Fruit fly (Drosophila melanogaster) whole organism, embryonic: Measurements from ENCODE around the gene Fdh.

Experiments used
- Abd-B ChIP-seq: fragments of 200-800 bp; sonication (Bioruptor generic); optimal IDR thresholded peaks from 2 replicates; lab custom pipeline; 2018; ENCODE audit warnings: missing biosample characterization, mild to moderate bottlenecking, missing genetic modification characterization, moderate library complexity
- Bgb ChIP-seq: fragments of 200-800 bp; sonication (Bioruptor generic); IDR thresholded peaks from 2 replicates; pipeline ENCODE4 v1.3.6; 2022; ENCODE audit warnings: missing biosample characterization, missing genetic modification characterization; ENCODE audit not compliant: partially characterized antibody
- CG10959 ChIP-seq: fragments of 200-800 bp; sonication (Bioruptor generic); IDR thresholded peaks from 2 replicates; pipeline ENCODE4 v1.3.6; 2022; ENCODE audit warnings: missing biosample characterization, missing genetic modification characterization
- CG12155 ChIP-seq: fragments of 200-800 bp; sonication (Bioruptor generic); optimal IDR thresholded peaks from 3 replicates; lab custom pipeline; 2016; ENCODE audit warnings: missing biosample characterization, missing genetic modification characterization
- CG1233 ChIP-seq: fragments of 200-800 bp; sonication (Bioruptor generic); optimal IDR thresholded peaks from 4 replicates; lab custom pipeline; 2018; ENCODE audit warnings: missing biosample characterization, mild to moderate bottlenecking, missing genetic modification characterization
- CG12769 ChIP-seq: fragments of 200-800 bp; sonication (Bioruptor generic); optimal IDR thresholded peaks from 2 replicates; lab custom pipeline; 2019; ENCODE audit warnings: missing biosample characterization, mild to moderate bottlenecking, missing genetic modification characterization, moderate library complexity
- CG15073 ChIP-seq: fragments of 200-800 bp; sonication (Bioruptor generic); optimal IDR thresholded peaks from 2 replicates; lab custom pipeline; 2016; ENCODE audit warnings: missing biosample characterization, missing genetic modification characterization
- CG2116 ChIP-seq: fragments of 200-800 bp; sonication (Bioruptor generic); optimal IDR thresholded peaks from 3 replicates; lab custom pipeline; 2018; ENCODE audit warnings: missing biosample characterization, mild to moderate bottlenecking, missing genetic modification characterization
- CG2712 ChIP-seq: fragments of 200-800 bp; optimal IDR thresholded peaks from 3 replicates; lab custom pipeline; 2019; ENCODE audit warnings: missing biosample characterization, mild to moderate bottlenecking, missing genetic modification characterization, moderate library complexity
- CG3163 ChIP-seq: fragments of 200-800 bp; sonication (Bioruptor generic); optimal IDR thresholded peaks from 3 replicates; lab custom pipeline; 2016; ENCODE audit warnings: missing biosample characterization, missing genetic modification characterization
- CG3847 ChIP-seq: fragments of 200-800 bp; sonication (Bioruptor generic); IDR thresholded peaks from 2 replicates; pipeline ENCODE4 v1.3.6; 2022; ENCODE audit warnings: missing biosample characterization, missing genetic modification characterization
- CG4617 ChIP-seq: fragments of 200-800 bp; sonication (Bioruptor generic); optimal IDR thresholded peaks from 3 replicates; lab custom pipeline; 2016; ENCODE audit warnings: missing biosample characterization, missing genetic modification characterization, borderline replicate concordance
- CG5953 ChIP-seq: fragments of 200-800 bp; sonication (Bioruptor generic); IDR thresholded peaks from 2 replicates; pipeline ENCODE4 v1.3.6; 2022; ENCODE audit warnings: missing biosample characterization, missing genetic modification characterization
- CG7556 ChIP-seq: fragments of 200-800 bp; sonication (Bioruptor generic); optimal IDR thresholded peaks from 2 replicates; lab custom pipeline; 2017; ENCODE audit warnings: missing biosample characterization, mild to moderate bottlenecking, missing genetic modification characterization
- CG9797 ChIP-seq: fragments of 200-800 bp; sonication (Bioruptor generic); optimal IDR thresholded peaks from 3 replicates; lab custom pipeline; 2018; ENCODE audit warnings: missing biosample characterization, mild to moderate bottlenecking, missing genetic modification characterization
- CG9817 ChIP-seq: fragments of 200-800 bp; sonication (Bioruptor generic); optimal IDR thresholded peaks from 2 replicates; lab custom pipeline; 2018; ENCODE audit warnings: missing biosample characterization, mild to moderate bottlenecking, missing genetic modification characterization, moderate library complexity
- CG9932 ChIP-seq: fragments of 200-800 bp; sonication (Bioruptor generic); IDR thresholded peaks from 2 replicates; pipeline ENCODE4 v1.3.6; 2022; ENCODE audit warnings: missing biosample characterization, missing genetic modification characterization
- Dll ChIP-seq: fragments of 200-800 bp; sonication (Bioruptor generic); IDR thresholded peaks from 4 replicates; pipeline ENCODE4 v1.3.6; 2022; ENCODE audit warnings: missing biosample characterization, missing genetic modification characterization; ENCODE audit not compliant: partially characterized antibody
- E2f2 ChIP-seq: fragments of 200-800 bp; sonication (Bioruptor generic); IDR thresholded peaks from 2 replicates; pipeline ENCODE4 v1.3.6; 2022; ENCODE audit warnings: missing biosample characterization, missing genetic modification characterization
- Ets65A ChIP-seq: fragments of 200-800 bp; sonication (Bioruptor generic); peaks from one replicate; lab custom pipeline; 2016; ENCODE audit warnings: missing biosample characterization, missing genetic modification characterization
- HmgD ChIP-seq: fragments of 200-800 bp; sonication (Bioruptor generic); optimal IDR thresholded peaks from 3 replicates; lab custom pipeline; 2016; ENCODE audit warnings: missing biosample characterization, missing genetic modification characterization
- Hmr ChIP-seq: fragments of 200-800 bp; sonication (Bioruptor generic); optimal IDR thresholded peaks from 3 replicates; lab custom pipeline; 2017; ENCODE audit warnings: mild to moderate bottlenecking, missing biosample characterization, missing genetic modification reagents, missing genetic modification characterization
- Hr51 ChIP-seq, 2 experiments: fragments of 200-800 bp; sonication (Bioruptor generic); optimal IDR thresholded peaks; 2 replicates in 1 of 2; 3 replicates in 1 of 2; lab custom pipeline; 2016 to 2018; ENCODE audit warnings: missing biosample characterization in 2 of 2, missing genetic modification characterization in 2 of 2, mild to moderate bottlenecking in 1 of 2, moderate library complexity in 1 of 2
- Mad ChIP-seq: fragments of 200-800 bp; sonication (Bioruptor generic); optimal IDR thresholded peaks from 2 replicates; lab custom pipeline; 2016; ENCODE audit warnings: missing biosample characterization, missing genetic modification characterization
- Max ChIP-seq: fragments of 200-800 bp; sonication (Bioruptor generic); optimal IDR thresholded peaks from 2 replicates; lab custom pipeline; 2016; ENCODE audit warnings: missing biosample characterization, mild to moderate bottlenecking, missing genetic modification characterization
- NFAT ChIP-seq: fragments of 200-800 bp; sonication (Bioruptor generic); IDR thresholded peaks from 2 replicates; pipeline ENCODE4 v1.3.6; 2022; ENCODE audit warnings: missing biosample characterization, missing genetic modification characterization
- Nf-YB ChIP-seq: fragments of 200-800 bp; sonication (Bioruptor generic); optimal IDR thresholded peaks from 3 replicates; lab custom pipeline; 2019; ENCODE audit warnings: missing biosample characterization, mild to moderate bottlenecking, missing genetic modification characterization, moderate library complexity
- Ravus ChIP-seq: fragments of 200-800 bp; sonication (Bioruptor generic); IDR thresholded peaks from 2 replicates; pipeline ENCODE4 v1.3.6; 2022; ENCODE audit warnings: missing biosample characterization, missing genetic modification characterization
- Sin3A ChIP-seq: fragments of >200 bp; optimal IDR thresholded peaks from 2 replicates; lab custom pipeline; 2018
- Sry-δ ChIP-seq: fragments of 200-800 bp; sonication (Bioruptor generic); optimal IDR thresholded peaks from 2 replicates; lab custom pipeline; 2016; ENCODE audit warnings: missing biosample characterization, missing genetic modification characterization
- YL-1 ChIP-seq: fragments of 200-800 bp; sonication (Bioruptor generic); optimal IDR thresholded peaks from 3 replicates; lab custom pipeline; 2017; ENCODE audit warnings: missing biosample characterization, mild to moderate bottlenecking, missing genetic modification characterization
- abd-A ChIP-seq: fragments of 200-800 bp; sonication (Bioruptor generic); optimal IDR thresholded peaks from 3 replicates; lab custom pipeline; 2019; ENCODE audit warnings: missing biosample characterization, mild to moderate bottlenecking, missing genetic modification characterization, moderate library complexity
- amos ChIP-seq: fragments of 200-800 bp; sonication (Bioruptor generic); IDR thresholded peaks from 2 replicates; pipeline ENCODE4 v1.3.6; 2022; ENCODE audit warnings: missing biosample characterization, missing genetic modification characterization; ENCODE audit not compliant: partially characterized antibody
- bcd ChIP-seq: fragments of 200-800 bp; sonication (Bioruptor generic); optimal IDR thresholded peaks from 2 replicates; lab custom pipeline; 2017; ENCODE audit warnings: missing biosample characterization, mild to moderate bottlenecking, missing genetic modification characterization
- croc ChIP-seq: fragments of 200-800 bp; sonication (Bioruptor generic); conservative IDR thresholded peaks from 3 replicates; pipeline ENCODE4 v1.3.6; 2022; ENCODE audit warnings: missing biosample characterization, missing genetic modification characterization
- dpn ChIP-seq, 2 experiments: fragments of 200-800 bp; sonication (Bioruptor generic); optimal IDR thresholded peaks; 3 replicates each; lab custom pipeline; 2016; ENCODE audit warnings: missing biosample characterization in 2 of 2, missing genetic modification characterization in 2 of 2
- gfzf ChIP-seq: fragments of 200-800 bp; sonication (Bioruptor generic); optimal IDR thresholded peaks from 2 replicates; lab custom pipeline; 2016; ENCODE audit warnings: missing biosample characterization, mild to moderate bottlenecking, missing genetic modification characterization, moderate library complexity
- hb ChIP-seq: fragments of 200-800 bp; sonication (Bioruptor generic); IDR thresholded peaks from 3 replicates; pipeline ENCODE4 v1.3.6; 2022; ENCODE audit warnings: missing biosample characterization, missing genetic modification characterization; ENCODE audit not compliant: partially characterized antibody
- hbn ChIP-seq: fragments of 200-800 bp; sonication (Bioruptor generic); IDR thresholded peaks from 2 replicates; pipeline ENCODE4 v1.3.6; 2022; ENCODE audit warnings: missing biosample characterization, missing genetic modification characterization; ENCODE audit not compliant: partially characterized antibody
- knrl ChIP-seq: fragments of 200-800 bp; sonication (Bioruptor generic); IDR thresholded peaks from 3 replicates; pipeline ENCODE4 v1.3.6; 2022; ENCODE audit warnings: missing biosample characterization, missing genetic modification characterization; ENCODE audit not compliant: partially characterized antibody
- nerfin-2 ChIP-seq: fragments of 200-800 bp; sonication (Bioruptor generic); IDR thresholded peaks from 2 replicates; pipeline ENCODE4 v1.3.6; 2022; ENCODE audit warnings: missing biosample characterization, missing genetic modification characterization; ENCODE audit not compliant: partially characterized antibody
- p53 ChIP-seq: fragments of 200-800 bp; sonication (Bioruptor generic); optimal IDR thresholded peaks from 2 replicates; lab custom pipeline; 2016; ENCODE audit warnings: missing biosample characterization, missing genetic modification characterization
- phol ChIP-seq: fragments of 200-800 bp; sonication (Bioruptor generic); optimal IDR thresholded peaks from 3 replicates; lab custom pipeline; 2018; ENCODE audit warnings: missing biosample characterization, mild to moderate bottlenecking, missing genetic modification characterization, moderate library complexity
- pita ChIP-seq: fragments of 200-800 bp; sonication (Bioruptor generic); optimal IDR thresholded peaks from 2 replicates; lab custom pipeline; 2017; ENCODE audit warnings: missing biosample characterization, mild to moderate bottlenecking, missing genetic modification characterization
- pzg ChIP-seq: fragments of 200-800 bp; sonication (Bioruptor generic); optimal IDR thresholded peaks from 3 replicates; lab custom pipeline; 2018; ENCODE audit warnings: missing biosample characterization, mild to moderate bottlenecking, missing genetic modification characterization, moderate library complexity
- stc ChIP-seq: fragments of 200-800 bp; sonication (Bioruptor generic); IDR thresholded peaks from 2 replicates; pipeline ENCODE4 v1.3.6; 2022; ENCODE audit warnings: missing biosample characterization, missing genetic modification characterization
- stwl ChIP-seq: fragments of 200-800 bp; sonication (Bioruptor generic); optimal IDR thresholded peaks from 3 replicates; lab custom pipeline; 2018; ENCODE audit warnings: missing biosample characterization, mild to moderate bottlenecking, missing genetic modification characterization, moderate library complexity
- unc-4 ChIP-seq: fragments of 200-800 bp; sonication (Bioruptor generic); IDR thresholded peaks from 2 replicates; pipeline ENCODE4 v1.3.6; 2022; ENCODE audit warnings: missing biosample characterization, missing genetic modification characterization; ENCODE audit not compliant: partially characterized antibody
- vvl ChIP-seq: fragments of 200-800 bp; sonication (Bioruptor generic); IDR thresholded peaks from 2 replicates; pipeline ENCODE4 v1.3.6; 2022; ENCODE audit warnings: missing biosample characterization, missing genetic modification characterization

The Fdh gene

dm6 chr3R:10893327-10893726 lies 21.1 kb upstream of the Fdh start, which contains the start of gene CG6621 (continued):
- TF ChIP-seq dpn (GFP tag; optimal IDR thresholded peaks at IDR 0.05; lab: Kevin White, UChicago) (peak in 1 of 2 experiments; percentile 10), unc-4 (GFP tag; lab: Robert Waterston, UW) (peak; percentile 54), CG10959 (GFP tag; lab: Robert Waterston, UW) (no peak), CG1233 (GFP tag; lab: Kevin White, UChicago) (no peak), CG9797 (GFP tag; lab: Kevin White, UChicago) (peak; percentile 93), CG12155 (GFP tag; lab: Kevin White, UChicago) (peak; percentile 53), CG7556 (no peak), croc (GFP tag; lab: Robert Waterston, UW) (no peak), Abd-B (peak; percentile 38), CG2712 (tag; lab: Kevin White, UChicago) (peak; percentile 49), Max (no peak), Ravus (no peak), CG2116 (GFP tag; lab: Kevin White, UChicago) (peak; percentile 52), Dll (peak; percentile 47; the same call in 1 of the 4 replicates), CG12769 (tag; lab: Kevin White, UChicago) (no peak), HmgD (peak; percentile 4), knrl (GFP tag; lab: Robert Waterston, UW) (peak; percentile 69), Sin3A (peak; percentile 80), stc (GFP tag; lab: Robert Waterston, UW) (no peak), hb (GFP tag; lab: Robert Waterston, UW) (peak; percentile 46; the same call in 1 of the 3 replicates), CG15073 (GFP tag; lab: Kevin White, UChicago) (no peak), Ets65A (peak; percentile 84), vvl (GFP tag; lab: Robert Waterston, UW) (peak; percentile 42; the same call in 1 of the 2 replicates), Hmr (GFP tag; lab: Kevin White, UChicago) (peak; percentile 69), phol (tag; lab: Kevin White, UChicago) (peak; percentile 71), hbn (GFP tag; lab: Robert Waterston, UW) (0 out of 2 replicates have a peak, but pooled peaks have one; percentile 33), E2f2 (GFP tag; lab: Robert Waterston, UW) (peak; percentile 78), stwl (tag; lab: Kevin White, UChicago) (peak; percentile 99), abd-A (tag; lab: Kevin White, UChicago) (peak; percentile 2), CG3847 (GFP tag; lab: Robert Waterston, UW) (peak; percentile 86), Hr51 (GFP tag; optimal IDR thresholded peaks at IDR 0.05; lab: Kevin White, UChicago) (peak in 1 of 2 experiments; percentile 3), Nf-YB (GFP tag; lab: Kevin White, UChicago) (no peak), CG4617 (GFP tag; lab: Kevin White, UChicago) (peak; percentile 85), amos (GFP tag; lab: Robert Waterston, UW) (peak; percentile 73; the same call in 1 of the 2 replicates), Mad (GFP tag; lab: Kevin White, UChicago) (peak; percentile 40), CG5953 (GFP tag; lab: Robert Waterston, UW) (no peak), pzg (peak; percentile 98), pita (peak; percentile 86), Bgb (GFP tag; lab: Robert Waterston, UW) (peak; percentile 68), CG3163 (GFP tag; lab: Kevin White, UChicago) (peak; percentile 11), gfzf (peak; percentile 98), NFAT (peak; percentile 5; the same call in 1 of the 2 replicates), bcd (GFP tag; lab: Kevin White, UChicago) (peak; percentile 9), YL-1 (peak; percentile 82), CG9932 (GFP tag; lab: Robert Waterston, UW) (peak; percentile 48; the same call in 1 of the 2 replicates), CG9817 (tag; lab: Kevin White, UChicago) (peak; percentile 31), Sry-δ (GFP tag; lab: Kevin White, UChicago) (peak; percentile 69), p53 (GFP tag; lab: Kevin White, UChicago) (peak; percentile 27), nerfin-2 (GFP tag; lab: Robert Waterston, UW) (peak; percentile 35; the same call in 1 of the 2 replicates)
